Fruit fly (Drosophila melanogaster) whole organism, prepupa: ENCODE results near the gene CG10089.

Experiments
- CG11762 ChIP-seq: fragments of 200-800 bp; sonication (Bioruptor generic); optimal IDR thresholded peaks from 3 replicates; lab custom pipeline; 2016; ENCODE audit warnings: missing biosample characterization, missing genetic modification characterization; ENCODE audit not compliant: insufficient read depth
- CG16779 ChIP-seq: fragments of 200-800 bp; sonication (Bioruptor generic); optimal IDR thresholded peaks from 3 replicates; lab custom pipeline; 2017; ENCODE audit warnings: missing biosample characterization, mild to moderate bottlenecking, missing genetic modification characterization
- CG32006 ChIP-seq: fragments of 200-800 bp; sonication (Bioruptor generic); optimal IDR thresholded peaks from 3 replicates; lab custom pipeline; 2017; ENCODE audit warnings: missing biosample characterization, mild to moderate bottlenecking, missing genetic modification characterization
- CG3919 ChIP-seq: fragments of 200-800 bp; sonication (Bioruptor generic); optimal IDR thresholded peaks from 3 replicates; lab custom pipeline; 2016; ENCODE audit warnings: missing biosample characterization, missing genetic modification characterization
- CG6808 ChIP-seq: fragments of 200-800 bp; sonication (Bioruptor generic); optimal IDR thresholded peaks from 3 replicates; lab custom pipeline; 2017; ENCODE audit warnings: missing biosample characterization, missing genetic modification characterization, mild to moderate bottlenecking, moderate library complexity, missing genetic modification reagents
- CG6854 ChIP-seq: fragments of 200-800 bp; sonication (Bioruptor generic); optimal IDR thresholded peaks from 2 replicates; lab custom pipeline; 2017; ENCODE audit warnings: missing biosample characterization, mild to moderate bottlenecking, missing genetic modification characterization
- CG8632 ChIP-seq: fragments of 200-800 bp; sonication (Bioruptor generic); optimal IDR thresholded peaks from 3 replicates; lab custom pipeline; 2016; ENCODE audit warnings: missing biosample characterization, missing genetic modification characterization
- CG9139 ChIP-seq: fragments of 200-800 bp; sonication (Bioruptor generic); optimal IDR thresholded peaks from 3 replicates; lab custom pipeline; 2017; ENCODE audit warnings: missing biosample characterization, mild to moderate bottlenecking, missing genetic modification characterization
- Eip75B ChIP-seq: fragments of 200-800 bp; sonication (Bioruptor generic); optimal IDR thresholded peaks from 3 replicates; lab custom pipeline; 2016; ENCODE audit warnings: missing biosample characterization, missing genetic modification characterization
- Eip93F ChIP-seq: fragments of 200-800 bp; sonication (Bioruptor generic); optimal IDR thresholded peaks from 2 replicates; lab custom pipeline; 2016; ENCODE audit warnings: missing biosample characterization, mild to moderate bottlenecking, missing genetic modification characterization
- Hr38 ChIP-seq: sonication (Bioruptor generic); optimal IDR thresholded peaks from 2 replicates; lab custom pipeline; 2016; ENCODE audit warnings: missing biosample characterization, missing genetic modification characterization
- Sox102F ChIP-seq: fragments of 200-800 bp; sonication (Bioruptor generic); optimal IDR thresholded peaks from 2 replicates; lab custom pipeline; 2016; ENCODE audit warnings: missing biosample characterization, mild to moderate bottlenecking, missing genetic modification characterization
- acj6 ChIP-seq: fragments of 200-800 bp; sonication (Bioruptor generic); optimal IDR thresholded peaks from 3 replicates; lab custom pipeline; 2016; ENCODE audit warnings: missing biosample characterization, missing genetic modification characterization
- dsx ChIP-seq: fragments of 200-800 bp; optimal IDR thresholded peaks from 3 replicates; lab custom pipeline; 2019; ENCODE audit warnings: missing biosample characterization, mild to moderate bottlenecking, missing genetic modification characterization, moderate library complexity; ENCODE audit not compliant: poor library complexity, severe bottlenecking

- TF ChIP-seq CG9139 (GFP tag; lab: Kevin White, UChicago) = no peak
- TF ChIP-seq CG6808 (GFP tag; lab: Kevin White, UChicago) = no peak
- no peak for TF ChIP-seq Eip93F (GFP tag; lab: Kevin White, UChicago)
- TF ChIP-seq acj6 (GFP tag; lab: Kevin White, UChicago) = no peak
- TF ChIP-seq CG32006 = no peak
- TF ChIP-seq CG8632 (GFP tag; lab: Kevin White, UChicago) = no peak
- no peak for TF ChIP-seq Eip75B
- no peak for TF ChIP-seq Sox102F (GFP tag; lab: Kevin White, UChicago)
- no peak for TF ChIP-seq CG3919 (GFP tag; lab: Kevin White, UChicago)
- no peak for TF ChIP-seq CG16779
- TF ChIP-seq CG11762 (GFP tag; lab: Kevin White, UChicago) = no peak
- TF ChIP-seq CG6854 (GFP tag; lab: Kevin White, UChicago) = no peak
- TF ChIP-seq Hr38 = no peak
- no peak for TF ChIP-seq dsx
Measured at dm6 chr3L:13490689-13491348, 16.2 kb upstream of the CG10089 start.
